Worm (Caenorhabditis elegans) whole organism, L3 larva: ENCODE results near the gene srbc-29.

Experiments
- aly-2 ChIP-seq: fragments of 150-350 bp; optimal IDR thresholded peaks from 2 replicates; lab custom pipeline; 2014; ENCODE audit warnings: missing biosample characterization, missing genetic modification characterization
- ceh-28 ChIP-seq: fragments of 150-350 bp; optimal IDR thresholded peaks from 2 replicates; lab custom pipeline; 2014; ENCODE audit warnings: missing biosample characterization, missing genetic modification reagents, missing genetic modification characterization
- nhr-12 ChIP-seq: fragments of 150-350 bp; optimal IDR thresholded peaks from 2 replicates; lab custom pipeline; 2014; ENCODE audit warnings: missing biosample characterization, missing genetic modification characterization
- ztf-11 ChIP-seq: fragments of 150-350 bp; optimal IDR thresholded peaks from 2 replicates; lab custom pipeline; 2014; ENCODE audit warnings: missing biosample characterization, missing genetic modification characterization

DNA sequence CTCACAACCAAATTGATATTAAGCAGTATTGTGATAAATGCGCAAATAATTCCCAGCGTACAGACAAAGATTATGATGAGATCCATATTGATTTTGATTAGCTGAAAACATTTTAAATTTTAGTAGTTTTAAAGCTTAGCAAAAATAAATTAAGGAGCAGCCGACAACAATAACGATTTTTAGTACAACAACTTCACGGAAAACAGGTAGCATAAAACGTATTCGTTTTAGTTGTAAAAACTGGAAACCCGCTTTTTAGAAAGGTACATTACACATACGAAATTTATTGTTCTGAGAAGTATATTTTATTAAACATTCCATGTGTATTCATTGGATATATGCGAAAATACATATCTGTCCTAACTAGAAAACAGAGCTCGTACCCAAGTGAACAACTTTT is 19.8 kb upstream of the srbc-29 start, which contains the start of gene srbc-36:
- TF ChIP-seq nhr-12 (tag; lab: Kevin White, UChicago), result no peak
- TF ChIP-seq aly-2 (tag; lab: Kevin White, UChicago), result no peak
- no peak for TF ChIP-seq ztf-11
- no peak for TF ChIP-seq ceh-28 (tag; lab: Kevin White, UChicago)
